Worm (Caenorhabditis elegans): ENCODE measurements around the gene mec-9.

ce11 chrV:9960376-9960775, 45.5 kb upstream of the mec-9 start, which contains the start of gene T07C12.10:
- TF ChIP-seq nfya-1 (tag; optimal IDR thresholded peaks at IDR 0.05; ENCODE audit: borderline replicate concordance, insufficient read depth) (no peak), F37B4.10 (GFP tag; IDR thresholded peaks at IDR 0.05) (no peak), sptf-2 (GFP tag; optimal IDR thresholded peaks at IDR 0.05) (no peak), unc-62 (GFP tag; optimal IDR thresholded peaks at IDR 0.05) (no peak), pha-4 (tag; optimal IDR thresholded peaks at IDR 0.05) (no peak), let-607 (tag; optimal IDR thresholded peaks at IDR 0.05) (no peak), snpc-4 (GFP tag; optimal IDR thresholded peaks at IDR 0.05) (no peak), snpc-4 (tag; optimal IDR thresholded peaks at IDR 0.05) (no peak), ztf-6 (GFP tag; IDR thresholded peaks at IDR 0.05) (no peak), lsl-1 (GFP tag; optimal IDR thresholded peaks at IDR 0.05) (no peak), unc-130 (GFP tag; optimal IDR thresholded peaks at IDR 0.05) (no peak), efl-1 (GFP tag; optimal IDR thresholded peaks at IDR 0.05) (no peak), ceh-91 (GFP tag; IDR thresholded peaks at IDR 0.05) (no peak)

All from whole organism, young adult.